Worm (Caenorhabditis elegans): ENCODE results near the gene dpr-1.

dpr-1 gene

DNA sequence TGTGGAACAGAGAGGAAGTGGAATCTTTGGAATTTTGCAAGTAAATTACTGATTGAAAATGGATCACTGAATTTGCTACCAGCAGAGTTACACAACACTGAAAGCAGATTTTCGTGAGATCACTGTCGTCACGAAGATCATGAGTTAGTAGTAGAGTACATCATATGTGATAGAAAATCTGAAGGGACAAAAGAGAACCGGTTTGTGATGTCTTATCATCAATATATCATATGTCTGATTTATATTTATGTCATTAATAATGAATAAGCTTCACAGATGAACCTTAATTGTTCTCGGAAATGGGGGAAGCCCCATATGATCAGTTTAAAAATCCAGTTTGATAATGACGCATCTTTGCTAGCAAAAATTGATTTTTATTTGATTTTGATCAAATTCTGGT lies 5.9 kb downstream of the dpr-1 start:
- TF ChIP-seq efl-1 (GFP tag; optimal IDR thresholded peaks at IDR 0.05) (no peak), hmg-1.2 (GFP tag; IDR thresholded peaks at IDR 0.05) (no peak), pha-4 (tag; optimal IDR thresholded peaks at IDR 0.05) (no peak), nfya-1 (tag; optimal IDR thresholded peaks at IDR 0.05; ENCODE audit: borderline replicate concordance, insufficient read depth) (no peak), pbrm-1 (GFP tag; IDR thresholded peaks at IDR 0.05) (no peak), B0261.1 (tag; optimal IDR thresholded peaks at IDR 0.05) (no peak), attf-3 (GFP tag; conservative IDR thresholded peaks at IDR 0.05) (no peak), egl-44 (GFP tag; IDR thresholded peaks at IDR 0.05) (no peak), ztf-22 (GFP tag; optimal IDR thresholded peaks at IDR 0.05) (no peak), B0336.3 (GFP tag; IDR thresholded peaks at IDR 0.05) (no peak), zim-3 (tag; optimal IDR thresholded peaks at IDR 0.05) (no peak), F33H1.4 (GFP tag; IDR thresholded peaks at IDR 0.05) (no peak)

DNA sequence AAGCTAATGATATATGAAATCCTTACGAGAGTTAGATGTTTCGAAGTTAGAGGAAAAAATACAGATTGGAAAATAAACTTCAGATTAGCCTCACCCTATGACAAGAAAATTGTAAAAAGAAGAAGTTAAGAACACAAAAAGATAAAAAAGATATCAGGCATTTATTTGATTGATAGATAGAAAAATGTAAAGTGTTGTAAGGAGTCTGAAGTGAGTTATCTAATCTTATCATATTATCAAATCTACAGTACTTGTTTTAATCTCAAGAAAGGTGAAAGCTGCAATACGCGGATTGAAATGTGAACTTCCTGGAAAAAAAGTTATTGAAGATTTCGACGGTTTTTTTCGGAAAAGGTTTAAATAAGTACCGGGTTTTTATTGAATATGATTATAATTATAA lies 6.6 kb downstream of the dpr-1 start:
- TF ChIP-seq ceh-79 (tag; optimal IDR thresholded peaks at IDR 0.05) (no peak), sptf-2 (GFP tag; optimal IDR thresholded peaks at IDR 0.05) (no peak), fkh-3 (tag; optimal IDR thresholded peaks at IDR 0.05) (no peak), pha-4 (tag; optimal IDR thresholded peaks at IDR 0.05) (no peak), nfya-1 (tag; optimal IDR thresholded peaks at IDR 0.05; ENCODE audit: borderline replicate concordance, insufficient read depth) (no peak), ama-1 (optimal IDR thresholded peaks at IDR 0.05) (no peak), ama-1 (GFP tag; optimal IDR thresholded peaks at IDR 0.05) (no peak), F57A8.1 (GFP tag; optimal IDR thresholded peaks at IDR 0.05) (no peak), nfyb-1 (GFP tag; IDR thresholded peaks at IDR 0.05) (no peak), atf-7 (tag; optimal IDR thresholded peaks at IDR 0.05) (no peak), T07F8.4 (tag; optimal IDR thresholded peaks at IDR 0.05) (no peak), madf-3 (GFP tag; IDR thresholded peaks at IDR 0.05) (no peak), F55B11.4 (tag; optimal IDR thresholded peaks at IDR 0.05; ENCODE audit: borderline replicate concordance, insufficient read depth) (no peak), F33H1.4 (GFP tag; IDR thresholded peaks at IDR 0.05) (no peak), efl-1 (GFP tag; optimal IDR thresholded peaks at IDR 0.05) (no peak), mes-4 (tag; optimal IDR thresholded peaks at IDR 0.05) (no peak), madf-8 (GFP tag; conservative IDR thresholded peaks at IDR 0.05) (no peak), zfh-2 (GFP tag; conservative IDR thresholded peaks at IDR 0.05) (no peak), F39B2.1 (GFP tag; IDR thresholded peaks at IDR 0.05) (no peak)

DNA sequence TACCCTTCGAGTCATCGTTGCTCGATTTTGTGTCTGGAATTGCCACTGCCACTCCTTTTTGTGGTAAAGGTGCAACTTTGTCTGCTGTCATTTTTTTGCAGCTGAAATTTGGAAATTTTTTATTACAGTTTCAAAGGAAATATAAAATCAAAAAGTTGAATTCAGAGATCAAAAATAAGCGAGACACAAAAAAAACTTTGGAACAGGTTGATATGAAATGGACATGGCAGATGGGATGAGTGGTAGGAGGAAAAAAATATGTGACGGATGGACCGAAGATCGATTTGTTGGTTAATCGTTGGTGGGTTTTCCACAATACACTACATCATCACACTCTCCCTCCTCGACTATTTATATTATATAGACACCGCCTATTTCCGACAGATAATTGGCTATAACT lies 7.4 kb downstream of the dpr-1 start, which contains the start of gene R10D12.1:
Gene R10D12.1, minus strand, starts transcription at position 101 of the 400 bp plus-strand sequence.
- no peak for TF ChIP-seq ekl-4 (GFP tag; IDR thresholded peaks at IDR 0.05)
- TF ChIP-seq unc-130 (GFP tag; optimal IDR thresholded peaks at IDR 0.05): no peak
- TF ChIP-seq snpc-1.3 (tag; optimal IDR thresholded peaks at IDR 0.05; ENCODE audit: insufficient read depth): no peak
- no peak for TF ChIP-seq Y67H2A.10 (GFP tag; conservative IDR thresholded peaks at IDR 0.05)
- no peak for TF ChIP-seq lag-1 (GFP tag; IDR thresholded peaks at IDR 0.05)
- no peak for TF ChIP-seq ets-4 (GFP tag; optimal IDR thresholded peaks at IDR 0.05)
- TF ChIP-seq hmg-20 (GFP tag; IDR thresholded peaks at IDR 0.05): no peak
- no peak for TF ChIP-seq ztf-18 (tag; optimal IDR thresholded peaks at IDR 0.05)
- TF ChIP-seq die-1 (tag; optimal IDR thresholded peaks at IDR 0.05): no peak
- TF ChIP-seq T26A5.8 (tag; optimal IDR thresholded peaks at IDR 0.05): no peak
- no peak for TF ChIP-seq ccch-3 (GFP tag; optimal IDR thresholded peaks at IDR 0.05)
